Fruit fly (Drosophila melanogaster): ENCODE results near the gene P5cr.

Gene P5cr

DNA sequence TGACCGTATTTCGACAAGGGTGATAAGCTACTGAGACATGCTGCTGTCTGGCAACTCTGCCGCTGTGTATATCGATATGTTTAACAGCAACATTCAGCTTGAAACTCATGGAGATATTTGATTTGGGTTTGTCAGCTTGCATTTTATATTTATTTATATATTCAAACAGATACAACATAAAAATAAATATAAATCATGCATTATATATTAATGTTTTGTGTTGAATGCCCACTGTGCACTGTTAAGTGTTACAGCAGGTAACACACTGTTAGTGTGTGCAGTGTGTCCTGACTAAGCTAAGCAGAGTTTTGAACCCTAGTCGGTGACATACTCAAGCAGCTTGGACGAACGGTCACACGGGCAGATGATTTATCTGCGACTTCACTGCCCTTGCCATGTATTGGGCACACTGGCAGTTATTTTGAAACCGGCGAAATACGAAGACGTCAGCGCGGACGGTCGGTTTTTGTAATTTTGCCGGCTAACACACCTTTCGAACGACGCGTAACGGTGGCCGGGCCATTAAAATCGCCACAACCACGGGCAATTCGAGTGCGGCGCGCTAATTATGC lies 45.0 kb upstream of the P5cr start, which contains the start of the genes snRNP-U1-C and gukh:
TSS of gene snRNP-U1-C (minus strand) at position 37 of the 572 bp plus-strand sequence.
TSS of gene gukh (plus strand) at position 412 of the 572 bp plus-strand sequence.
- TF ChIP-seq dl (GFP tag; optimal IDR thresholded peaks at IDR 0.05; ENCODE audit: insufficient read depth in 1 of 2, partially characterized antibody in 2 of 2) (no peak), ey (GFP tag; optimal IDR thresholded peaks at IDR 0.05) (peak; percentile 58), Jra (GFP tag; optimal IDR thresholded peaks at IDR 0.05) (peak; percentile 36), brk (GFP tag; optimal IDR thresholded peaks at IDR 0.05) (peak; percentile 91), dsf (GFP tag; optimal IDR thresholded peaks at IDR 0.05; ENCODE audit: borderline replicate concordance) (peak; percentile 36), sage (GFP tag; optimal IDR thresholded peaks at IDR 0.05) (peak; percentile 65), tai (GFP tag; optimal IDR thresholded peaks at IDR 0.05) (no peak), foxo (GFP tag; optimal IDR thresholded peaks at IDR 0.05) (peak in 1 of 2 experiments; percentile 72), CrebA (GFP tag; optimal IDR thresholded peaks at IDR 0.05; ENCODE audit: borderline replicate concordance) (no peak), dmrt93B (GFP tag; optimal IDR thresholded peaks at IDR 0.05) (no peak), Vsx2 (GFP tag; optimal IDR thresholded peaks at IDR 0.05; ENCODE audit: partially characterized antibody) (no peak), Abd-B (GFP tag; optimal IDR thresholded peaks at IDR 0.05) (no peak), Hr83 (GFP tag; optimal IDR thresholded peaks at IDR 0.05; ENCODE audit: poor library complexity, severe bottlenecking) (peak; percentile 62), woc (GFP tag; optimal IDR thresholded peaks at IDR 0.05) (no peak), fru (GFP tag; optimal IDR thresholded peaks at IDR 0.05) (peak; percentile 54), Mio (GFP tag; optimal IDR thresholded peaks at IDR 0.05) (no peak), Rel (GFP tag; optimal IDR thresholded peaks at IDR 0.05) (no peak), Rel (tag; optimal IDR thresholded peaks at IDR 0.05) (peak; percentile 69), CG9705 (GFP tag; optimal IDR thresholded peaks at IDR 0.05) (peak; percentile 62), br (GFP tag; optimal IDR thresholded peaks at IDR 0.05) (peak; percentile 44), Dfd (GFP tag; optimal IDR thresholded peaks at IDR 0.05) (no peak), jim (GFP tag; optimal IDR thresholded peaks at IDR 0.05) (no peak), h (GFP tag; optimal IDR thresholded peaks at IDR 0.05) (peak; percentile 70), Sp1 (GFP tag; optimal IDR thresholded peaks at IDR 0.05) (peak; percentile 69), Dif (GFP tag; optimal IDR thresholded peaks at IDR 0.05; ENCODE audit: partially characterized antibody) (no peak), OdsH (GFP tag; optimal IDR thresholded peaks at IDR 0.05) (peak; percentile 77), HLH106 (tag; optimal IDR thresholded peaks at IDR 0.05) (peak; percentile 83), rgr (GFP tag; optimal IDR thresholded peaks at IDR 0.05) (peak; percentile 84), Hnf4 (GFP tag; optimal IDR thresholded peaks at IDR 0.05) (peak; percentile 72), sv (GFP tag; optimal IDR thresholded peaks at IDR 0.05) (peak; percentile 82), CG32264 (GFP tag; optimal IDR thresholded peaks at IDR 0.05) (no peak), psq (GFP tag; optimal IDR thresholded peaks at IDR 0.05) (peak; percentile 70)

DNA sequence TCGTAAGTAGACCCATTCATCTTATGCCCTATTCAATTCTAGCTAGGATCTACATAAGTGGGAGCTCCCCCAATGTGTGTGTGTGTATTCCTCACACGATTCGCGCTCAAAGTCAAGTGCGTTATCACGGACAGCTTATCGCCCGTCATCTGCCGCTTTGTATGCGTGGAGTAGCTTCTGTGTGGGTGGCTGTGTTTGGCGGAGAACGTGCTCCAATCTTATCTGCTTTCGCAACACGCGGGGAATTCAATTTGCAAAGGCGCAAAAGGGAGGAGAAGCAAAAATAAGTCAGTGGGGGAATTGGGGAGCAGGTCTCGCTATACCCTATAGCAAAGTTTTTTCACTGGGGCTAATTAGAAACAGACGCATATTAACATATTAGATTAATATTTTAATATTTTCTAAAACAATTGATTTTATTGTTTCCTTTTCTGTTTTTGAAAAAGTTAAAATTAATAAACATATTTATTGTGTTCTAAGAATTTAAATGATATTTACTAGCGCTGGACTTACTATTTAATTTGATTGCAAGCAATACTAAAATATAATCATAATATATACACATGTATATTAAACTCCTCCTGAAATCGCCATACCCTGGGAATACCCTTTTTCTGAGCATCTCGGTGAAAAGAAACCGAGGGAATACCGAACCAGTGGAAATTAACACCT lies 43.5 kb upstream of the P5cr start:
- TF ChIP-seq br (GFP tag; optimal IDR thresholded peaks at IDR 0.05) (peak; percentile 59), woc (GFP tag; optimal IDR thresholded peaks at IDR 0.05) (peak; percentile 34), Hr78 (GFP tag; optimal IDR thresholded peaks at IDR 0.05) (no peak), h (GFP tag; optimal IDR thresholded peaks at IDR 0.05) (peak; percentile 77), jim (GFP tag; optimal IDR thresholded peaks at IDR 0.05) (no peak), Mio (GFP tag; optimal IDR thresholded peaks at IDR 0.05) (no peak), pan (optimal IDR thresholded peaks at IDR 0.05) (no peak), brk (GFP tag; optimal IDR thresholded peaks at IDR 0.05) (peak; percentile 66), CG32264 (GFP tag; optimal IDR thresholded peaks at IDR 0.05) (no peak), GATAd (GFP tag; optimal IDR thresholded peaks at IDR 0.05) (no peak), OdsH (GFP tag; optimal IDR thresholded peaks at IDR 0.05) (peak; percentile 95), CG9705 (GFP tag; optimal IDR thresholded peaks at IDR 0.05) (peak; percentile 40), dsf (GFP tag; optimal IDR thresholded peaks at IDR 0.05; ENCODE audit: borderline replicate concordance) (peak; percentile 3), Myc (optimal IDR thresholded peaks at IDR 0.05) (no peak), HLH106 (tag; optimal IDR thresholded peaks at IDR 0.05) (peak; percentile 83), Abd-B (GFP tag; optimal IDR thresholded peaks at IDR 0.05) (no peak), Hnf4 (GFP tag; optimal IDR thresholded peaks at IDR 0.05) (peak; percentile 35), ey (GFP tag; optimal IDR thresholded peaks at IDR 0.05) (peak; percentile 83), rgr (GFP tag; optimal IDR thresholded peaks at IDR 0.05) (peak; percentile 92), usp (GFP tag; optimal IDR thresholded peaks at IDR 0.05) (no peak), CrebA (GFP tag; optimal IDR thresholded peaks at IDR 0.05; ENCODE audit: borderline replicate concordance) (no peak), fru (GFP tag; optimal IDR thresholded peaks at IDR 0.05) (peak; percentile 77), Dif (GFP tag; optimal IDR thresholded peaks at IDR 0.05; ENCODE audit: partially characterized antibody) (no peak), Sp1 (GFP tag; optimal IDR thresholded peaks at IDR 0.05) (peak; percentile 86), sage (GFP tag; optimal IDR thresholded peaks at IDR 0.05) (peak; percentile 28), lola (GFP tag; optimal IDR thresholded peaks at IDR 0.05) (no peak), Rel (GFP tag; optimal IDR thresholded peaks at IDR 0.05) (no peak), Rel (tag; optimal IDR thresholded peaks at IDR 0.05) (peak; percentile 96), Dfd (GFP tag; optimal IDR thresholded peaks at IDR 0.05) (no peak), N (GFP tag; optimal IDR thresholded peaks at IDR 0.05) (no peak), dl (GFP tag; optimal IDR thresholded peaks at IDR 0.05; ENCODE audit: insufficient read depth in 1 of 2, partially characterized antibody in 2 of 2) (no peak), Jra (GFP tag; optimal IDR thresholded peaks at IDR 0.05) (peak; percentile 2), psq (GFP tag; optimal IDR thresholded peaks at IDR 0.05) (peak; percentile 92), foxo (GFP tag; optimal IDR thresholded peaks at IDR 0.05) (peak in 1 of 2 experiments; percentile 94), tai (GFP tag; optimal IDR thresholded peaks at IDR 0.05) (no peak), Vsx2 (GFP tag; optimal IDR thresholded peaks at IDR 0.05; ENCODE audit: partially characterized antibody) (no peak), Hr83 (GFP tag; optimal IDR thresholded peaks at IDR 0.05; ENCODE audit: poor library complexity, severe bottlenecking) (no peak), sv (GFP tag; optimal IDR thresholded peaks at IDR 0.05) (no peak), dmrt93B (GFP tag; optimal IDR thresholded peaks at IDR 0.05) (peak; percentile 89)

Data from whole organism, wandering third instar larva.